Fruit fly (Drosophila melanogaster) Kc167 (cell line): Measurements from ENCODE around the gene CG13390.

Experiments used
- Myc ChIP-seq: fragments of >200 bp; optimal IDR thresholded peaks from 2 replicates; lab custom pipeline; 2017; ENCODE audit warnings: missing external identifiers
- Sin3A ChIP-seq: fragments of >200 bp; optimal IDR thresholded peaks from 2 replicates; lab custom pipeline; 2018; ENCODE audit warnings: missing external identifiers
- h ChIP-seq: fragments of >200 bp; optimal IDR thresholded peaks from 3 replicates; lab custom pipeline; 2018; ENCODE audit warnings: missing external identifiers
- insv ChIP-seq: fragments of >200 bp; optimal IDR thresholded peaks from 3 replicates; lab custom pipeline; 2018; ENCODE audit warnings: missing external identifiers
- psq ChIP-seq: fragments of >200 bp; optimal IDR thresholded peaks from 2 replicates; lab custom pipeline; 2017; ENCODE audit warnings: missing external identifiers
- ttk ChIP-seq: sonication (Bioruptor generic); optimal IDR thresholded peaks from 2 replicates; lab custom pipeline; 2017; ENCODE audit warnings: missing external identifiers

Gene CG13390

dm6 chr2L:8418113-8418885, 41.7 kb upstream of the CG13390 start:
- TF ChIP-seq ttk: no peak
- no peak for TF ChIP-seq Myc (lab: Kevin White, UChicago)
- no peak for TF ChIP-seq psq (lab: Kevin White, UChicago)
- no peak for TF ChIP-seq insv (lab: Kevin White, UChicago)
- TF ChIP-seq Sin3A (lab: Kevin White, UChicago): no peak
- TF ChIP-seq h (lab: Kevin White, UChicago): no peak

DNA sequence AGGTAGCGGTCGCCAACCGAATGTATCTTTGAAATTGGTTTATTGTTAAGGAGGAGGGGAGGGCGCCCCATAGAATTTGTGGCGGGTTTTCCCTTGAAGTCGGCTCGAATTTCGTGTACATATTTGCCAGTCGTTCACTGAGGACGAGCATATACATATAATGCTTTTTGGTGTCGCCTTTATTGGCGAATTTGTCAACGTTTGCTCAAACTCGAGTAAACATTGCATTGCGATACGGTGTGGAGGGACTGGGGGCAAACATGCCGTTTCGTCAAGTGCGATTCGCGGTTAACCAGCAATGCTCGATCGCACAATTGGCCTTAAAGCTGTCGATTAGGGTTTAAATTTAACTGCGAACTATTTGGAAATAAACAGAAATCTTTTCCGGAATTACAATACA, 41.0 kb upstream of the CG13390 start:
- TF ChIP-seq Myc (lab: Kevin White, UChicago) (no peak), h (lab: Kevin White, UChicago) (no peak), ttk (no peak), insv (lab: Kevin White, UChicago) (no peak), Sin3A (lab: Kevin White, UChicago) (no peak), psq (lab: Kevin White, UChicago) (no peak)

dm6 chr2L:8416350-8417046, 39.9 kb upstream of the CG13390 start:
- TF ChIP-seq Sin3A (lab: Kevin White, UChicago) (no peak), ttk (no peak), psq (lab: Kevin White, UChicago) (no peak), Myc (lab: Kevin White, UChicago) (no peak), insv (lab: Kevin White, UChicago) (no peak), h (lab: Kevin White, UChicago) (no peak)

DNA sequence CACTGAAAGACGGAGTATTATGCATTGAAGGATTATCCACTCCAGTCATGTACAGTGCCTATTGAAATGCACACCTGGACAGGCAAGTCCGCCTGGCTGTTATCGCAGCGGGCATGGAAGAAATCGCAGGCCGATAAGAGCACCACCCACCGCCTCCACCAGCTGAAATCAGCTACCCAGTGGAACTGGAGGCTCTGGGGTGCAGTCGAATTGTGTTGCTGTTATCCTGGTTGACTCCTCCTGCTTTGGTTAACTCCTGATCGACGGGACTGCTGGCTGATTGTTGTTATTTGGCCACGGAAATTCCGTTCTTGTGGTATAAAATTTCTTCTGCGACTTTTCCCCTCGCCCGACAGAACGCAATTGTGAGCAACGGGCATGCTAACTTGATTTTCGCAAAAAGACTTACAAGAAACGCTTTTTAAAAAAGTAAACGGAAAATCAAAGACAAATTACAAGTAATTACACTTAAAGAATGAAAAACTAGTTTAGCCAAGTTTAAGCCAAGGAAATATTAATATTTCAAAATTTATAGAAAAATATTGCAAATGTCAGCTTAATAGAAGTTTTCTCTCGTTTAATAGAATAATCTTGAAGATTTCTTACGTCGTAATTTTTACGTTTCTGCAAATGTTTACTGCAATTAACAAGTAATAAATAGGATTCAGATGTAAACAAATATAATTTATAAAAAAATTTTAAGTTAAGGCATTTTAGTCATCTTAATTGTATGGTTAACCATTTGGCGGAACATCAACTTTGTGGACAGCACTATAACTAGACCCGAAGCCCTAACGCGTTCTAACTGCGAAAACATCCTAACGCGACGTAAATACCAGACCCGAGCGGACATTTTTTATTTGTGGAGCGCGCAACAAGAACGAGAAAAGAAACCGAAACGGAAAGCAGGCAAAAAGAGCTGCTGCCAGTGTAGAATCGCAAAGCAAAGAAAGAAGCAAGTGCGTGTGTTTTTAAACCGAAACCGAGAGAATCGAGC, 38.6 kb upstream of the CG13390 start, which contains the start of the genes CG13398 and Akap200:
CG13398 (minus strand) TSS at position 370 of the 997 bp plus-strand sequence.
Akap200 (plus strand) TSS at position 804 of the 997 bp plus-strand sequence.
- no peak for TF ChIP-seq ttk
- TF ChIP-seq insv (lab: Kevin White, UChicago): no peak
- no peak for TF ChIP-seq Sin3A (lab: Kevin White, UChicago)
- no peak for TF ChIP-seq Myc (lab: Kevin White, UChicago)
- TF ChIP-seq psq (lab: Kevin White, UChicago): no peak
- TF ChIP-seq h (lab: Kevin White, UChicago): no peak

- TF ChIP-seq insv (lab: Kevin White, UChicago) (no peak), h (lab: Kevin White, UChicago) (no peak), ttk (no peak), Sin3A (lab: Kevin White, UChicago) (no peak), psq (lab: Kevin White, UChicago) (no peak), Myc (lab: Kevin White, UChicago) (no peak)
Measured at dm6 chr2L:8411530-8411929, 34.9 kb upstream of the CG13390 start, which contains the start of gene Naglu. Naglu (minus strand) TSS chr2L:8411868.

DNA sequence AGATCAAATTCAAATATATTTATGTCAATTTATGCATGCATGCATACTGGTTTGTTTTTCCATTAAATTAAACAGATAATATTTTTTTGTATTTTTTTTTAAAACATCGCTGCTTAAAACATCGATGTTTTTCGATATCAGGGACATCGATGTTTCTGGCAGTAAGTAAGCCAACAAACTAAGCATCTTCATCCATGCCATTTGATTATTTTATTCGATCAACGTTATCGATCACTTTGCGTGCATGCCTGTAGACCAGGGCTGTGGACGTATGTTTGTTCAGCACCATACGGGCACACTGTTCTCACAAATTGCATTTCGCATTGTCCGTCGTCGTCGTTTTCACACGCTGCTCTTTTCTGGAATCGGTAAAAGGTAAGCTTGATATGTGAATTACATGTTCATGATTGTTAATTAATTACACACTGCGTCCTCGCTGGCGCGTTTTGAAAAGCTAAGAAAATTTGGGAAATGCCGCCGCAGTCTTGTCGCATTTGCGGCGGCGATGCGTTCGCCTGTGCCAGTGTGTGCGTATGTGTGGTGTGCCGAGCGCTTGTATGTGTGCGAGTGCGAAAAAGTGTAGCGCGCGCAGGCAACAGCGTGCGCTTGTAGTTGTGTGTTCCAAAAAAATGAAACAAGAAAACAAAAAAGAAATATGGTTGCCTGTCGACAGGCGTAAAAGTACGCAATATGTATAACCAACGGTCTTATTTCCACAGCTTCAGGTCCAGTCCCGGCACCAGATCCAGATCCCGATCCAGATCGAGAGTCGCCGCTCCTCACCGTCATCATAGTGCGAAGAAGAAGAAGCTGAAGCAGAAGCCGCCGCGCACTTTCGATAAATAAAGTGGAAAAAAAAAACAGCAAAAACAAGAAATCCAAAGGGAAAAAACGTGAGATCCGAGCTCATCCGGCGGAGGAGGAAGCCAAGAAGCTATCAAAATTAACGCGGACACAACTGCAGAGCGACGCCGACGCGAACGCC, 27.0 kb upstream of the CG13390 start, which contains the start of gene emb:
emb (plus strand) TSS at position 288 of the 985 bp plus-strand sequence.
- TF ChIP-seq h (lab: Kevin White, UChicago) (no peak), psq (lab: Kevin White, UChicago) (peak; percentile 68)

DNA sequence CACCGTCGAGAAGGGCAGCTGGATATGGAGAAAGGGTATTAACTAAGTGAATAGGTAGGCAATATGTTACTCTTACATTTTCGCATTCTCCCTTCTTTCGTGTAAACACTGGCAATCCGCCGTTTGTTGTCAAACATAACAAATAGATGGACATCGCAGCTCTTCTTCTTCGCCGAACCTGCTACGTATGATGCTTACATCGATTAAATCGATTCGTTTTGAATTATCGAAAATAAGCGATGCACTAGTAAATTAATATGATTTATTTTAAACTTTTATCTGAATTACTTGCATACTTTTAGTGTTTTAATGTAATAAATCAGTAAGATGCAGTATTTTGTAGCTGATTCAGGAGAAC, 26.3 kb upstream of the CG13390 start, which contains the start of gene fy:
fy (minus strand) TSS at position 353 of the 358 bp plus-strand sequence.
- TF ChIP-seq h (lab: Kevin White, UChicago) (no peak), ttk (no peak), psq (lab: Kevin White, UChicago) (no peak)

DNA sequence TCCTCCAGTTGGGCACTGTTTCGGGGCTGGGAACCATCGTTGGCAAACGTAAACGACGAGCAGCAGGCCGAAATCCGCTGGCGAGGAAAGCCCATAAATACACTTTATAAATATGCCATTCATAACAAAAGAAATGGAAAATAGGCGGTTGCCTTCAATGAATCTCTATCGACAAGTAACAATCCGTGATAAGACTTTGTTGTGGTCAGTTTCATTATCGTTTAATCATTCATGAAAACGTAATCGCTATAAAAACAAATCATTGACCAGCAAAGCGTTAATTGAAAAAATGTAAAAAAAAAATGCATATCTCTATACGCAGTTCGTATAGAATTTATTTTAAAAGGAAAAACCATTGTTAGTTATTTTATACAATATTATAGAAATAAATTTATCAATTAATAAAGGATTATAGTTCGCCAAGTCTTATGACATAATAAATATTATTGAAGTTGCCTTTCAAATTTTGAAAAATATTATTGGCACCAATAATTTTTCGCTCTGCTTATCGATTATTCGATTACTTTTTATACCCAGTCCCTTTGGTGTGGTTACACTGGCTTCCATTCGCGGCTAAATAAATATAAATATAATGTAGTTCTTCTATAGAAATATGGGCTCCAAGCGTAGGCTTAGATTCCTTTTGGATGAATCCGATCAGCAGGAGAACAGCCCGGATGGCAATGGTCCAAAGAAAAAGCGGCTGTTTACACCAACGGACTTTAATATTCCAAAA, 23.4 kb upstream of the CG13390 start, which contains the start of gene CG31898:
CG31898 (plus strand) TSS at position 559 of the 736 bp plus-strand sequence.
- TF ChIP-seq psq (lab: Kevin White, UChicago) (no peak), insv (lab: Kevin White, UChicago) (no peak), ttk (no peak), h (lab: Kevin White, UChicago) (no peak), Myc (lab: Kevin White, UChicago) (no peak), Sin3A (lab: Kevin White, UChicago) (no peak)

- TF ChIP-seq Myc (lab: Kevin White, UChicago): no peak
- TF ChIP-seq psq (lab: Kevin White, UChicago): no peak
- TF ChIP-seq h (lab: Kevin White, UChicago): no peak
- no peak for TF ChIP-seq insv (lab: Kevin White, UChicago)
- TF ChIP-seq Sin3A (lab: Kevin White, UChicago): no peak
- TF ChIP-seq ttk: no peak
Measured at dm6 chr2L:8398721-8399120, 22.1 kb upstream of the CG13390 start, which contains the start of gene CG13386. CG13386 (plus strand) TSS chr2L:8399021.
